Fruit fly (Drosophila melanogaster): Measurements from ENCODE around the gene Stip1.
A peak's percentile ranks its signal among the peaks of the same experiment; 100 is the strongest.

Gene Stip1

DNA sequence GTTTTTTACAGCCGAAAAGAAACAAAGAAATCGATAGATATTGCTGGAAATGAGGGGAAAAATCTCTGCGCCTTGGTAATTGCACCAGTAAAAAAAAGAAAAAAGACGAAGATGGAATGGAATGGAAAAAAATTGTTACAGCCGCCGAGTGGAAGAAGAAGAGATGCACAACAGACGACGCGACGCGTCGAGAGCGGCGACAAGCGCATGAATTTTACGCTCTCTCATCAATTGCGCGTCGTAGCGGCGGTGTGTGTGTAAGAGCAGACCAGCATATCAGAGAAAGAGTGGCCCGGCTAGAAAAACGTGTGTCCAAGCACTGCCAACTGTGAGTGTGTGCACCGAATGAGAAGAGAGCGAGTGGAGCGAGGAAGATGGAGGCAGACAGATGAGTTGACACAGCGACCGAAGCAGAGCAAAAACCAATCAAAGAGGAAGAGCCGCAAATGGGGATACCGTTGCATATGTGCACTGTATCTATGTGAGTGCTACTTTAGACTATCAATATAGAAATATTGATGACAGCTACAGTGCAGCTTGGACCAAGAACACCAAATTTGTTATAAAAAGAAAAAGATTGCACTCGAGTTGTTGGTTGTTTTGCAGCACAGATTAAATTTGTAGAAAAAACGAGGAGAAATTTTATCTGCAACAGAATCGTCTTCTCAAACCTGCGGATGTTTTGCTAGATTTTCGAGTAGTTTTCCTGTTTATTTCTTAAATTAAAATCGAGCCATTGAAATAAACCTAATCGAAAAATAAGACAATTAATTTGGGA is 45.7 kb upstream of the Stip1 start (continued):
- TF ChIP-seq dmrt11E (tag; optimal IDR thresholded peaks at IDR 0.05) (peak; percentile 5), bab2 (GFP tag; optimal IDR thresholded peaks at IDR 0.05) (no peak), D19A (tag; optimal IDR thresholded peaks at IDR 0.05) (no peak), Trl (optimal IDR thresholded peaks at IDR 0.05) (peak; percentile 95 to 97), Trl (GFP tag; optimal IDR thresholded peaks at IDR 0.05) (peak; percentile 31), Myb (GFP tag; optimal IDR thresholded peaks at IDR 0.05) (no peak), grn (GFP tag; optimal IDR thresholded peaks at IDR 0.05) (no peak), CG34376 (GFP tag; optimal IDR thresholded peaks at IDR 0.05) (peak; percentile 21), CG1602 (GFP tag; optimal IDR thresholded peaks at IDR 0.05) (no peak), Optix (GFP tag; IDR thresholded peaks at IDR 0.05) (no peak), lmd (GFP tag; IDR thresholded peaks at IDR 0.05) (no peak), dimm (GFP tag; IDR thresholded peaks at IDR 0.05) (no peak), CG11696 (GFP tag; IDR thresholded peaks at IDR 0.05) (no peak), usp (GFP tag; optimal IDR thresholded peaks at IDR 0.05) (no peak), br (optimal IDR thresholded peaks at IDR 0.05) (no peak), CG12744 (GFP tag; optimal IDR thresholded peaks at IDR 0.05) (no peak), mirr (GFP tag; optimal IDR thresholded peaks at IDR 0.05) (no peak), Hmr (GFP tag; optimal IDR thresholded peaks at IDR 0.05) (no peak), Kr (GFP tag; optimal IDR thresholded peaks at IDR 0.05) (no peak), CG1024 (GFP tag; IDR thresholded peaks at IDR 0.05) (no peak), NK7.1 (GFP tag; optimal IDR thresholded peaks at IDR 0.05) (no peak), sna (GFP tag; IDR thresholded peaks at IDR 0.05; ENCODE audit: partially characterized antibody) (peak; percentile 60; the same call in 1 of the 2 replicates), Hand (GFP tag; optimal IDR thresholded peaks at IDR 0.05) (no peak), ken (GFP tag; IDR thresholded peaks at IDR 0.05) (no peak), CG15073 (GFP tag; optimal IDR thresholded peaks at IDR 0.05) (no peak), Rfx (GFP tag; IDR thresholded peaks at IDR 0.05) (no peak), CG10147 (GFP tag; optimal IDR thresholded peaks at IDR 0.05) (no peak), CG18619 (GFP tag; optimal IDR thresholded peaks at IDR 0.05) (no peak), wek (GFP tag; optimal IDR thresholded peaks at IDR 0.05) (no peak), sim (GFP tag; IDR thresholded peaks at IDR 0.05) (no peak), Eip74EF (GFP tag; optimal IDR thresholded peaks at IDR 0.05) (no peak), kay (GFP tag; optimal IDR thresholded peaks at IDR 0.05) (no peak), B-H1 (GFP tag; IDR thresholded peaks at IDR 0.05) (no peak), CG13424 (tag; optimal IDR thresholded peaks at IDR 0.05) (no peak), CG2678 (tag; optimal IDR thresholded peaks at IDR 0.05) (no peak), CG3065 (GFP tag; optimal IDR thresholded peaks at IDR 0.05) (no peak), CG34422 (GFP tag; IDR thresholded peaks at IDR 0.05) (no peak; the same call in 2 of the 3 replicates), CG12942 (GFP tag; optimal IDR thresholded peaks at IDR 0.05) (no peak), row (GFP tag; IDR thresholded peaks at IDR 0.05) (no peak), Atf3 (GFP tag; optimal IDR thresholded peaks at IDR 0.05) (no peak), Sin3A (optimal IDR thresholded peaks at IDR 0.05) (no peak), Aef1 (GFP tag; IDR thresholded peaks at IDR 0.05) (no peak), CG1832 (GFP tag; optimal IDR thresholded peaks at IDR 0.05) (peak; percentile 80), toy (GFP tag; IDR thresholded peaks at IDR 0.05) (no peak), GATAe (GFP tag; conservative IDR thresholded peaks at IDR 0.05) (no peak), CG9932 (GFP tag; IDR thresholded peaks at IDR 0.05) (no peak), Nf-YA (GFP tag; IDR thresholded peaks at IDR 0.05) (no peak), CG32767 (GFP tag; IDR thresholded peaks at IDR 0.05) (no peak; the same call in 1 of the 2 replicates), odd (GFP tag; optimal IDR thresholded peaks at IDR 0.05) (no peak), phol (tag; optimal IDR thresholded peaks at IDR 0.05) (no peak), CG10959 (GFP tag; IDR thresholded peaks at IDR 0.05) (no peak), ci (GFP tag; IDR thresholded peaks at IDR 0.05) (peak; percentile 55; the same call in 2 of the 3 replicates)
